Worm (Caenorhabditis elegans) whole organism, mixed stage, embryonic: ENCODE data around the gene trpp-9.

Experiments
- lsy-2 ChIP-seq: fragments of 150-350 bp; optimal IDR thresholded peaks from 2 replicates; lab custom pipeline; 2014; ENCODE audit warnings: missing biosample characterization, missing genetic modification characterization
- pha-4 ChIP-seq: fragments of 150-350 bp; optimal IDR thresholded peaks from 2 replicates; lab custom pipeline; 2018; ENCODE audit warnings: missing biosample characterization, missing genetic modification reagents, missing genetic modification characterization
- snpc-4 ChIP-seq: fragments of 150-350 bp; optimal IDR thresholded peaks from 2 replicates; lab custom pipeline; 2014; ENCODE audit warnings: missing biosample characterization, missing genetic modification characterization
- zip-8 ChIP-seq: fragments of 150-350 bp; optimal IDR thresholded peaks from 2 replicates; lab custom pipeline; 2014; ENCODE audit warnings: missing biosample characterization, missing genetic modification characterization

DNA sequence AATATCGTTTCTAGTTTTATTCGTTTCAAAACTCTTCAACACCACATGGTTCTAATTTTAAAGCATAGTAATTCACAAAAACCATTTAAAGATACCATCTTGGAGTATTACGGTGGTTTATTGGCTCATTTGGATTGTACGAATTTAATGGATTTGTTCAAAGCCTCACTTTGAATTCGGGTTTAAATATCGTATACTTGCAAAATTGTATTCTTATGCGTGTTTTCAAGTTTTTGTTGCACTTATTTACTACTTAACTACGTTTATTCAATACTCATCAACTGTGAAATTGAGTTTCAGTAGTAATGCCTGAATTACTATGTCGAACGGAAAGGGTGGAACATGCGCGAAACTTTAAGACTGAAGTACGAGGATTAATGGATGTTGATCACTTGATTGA, 21.7 kb downstream of the trpp-9 start, which contains the start of gene abts-2:
- no peak for TF ChIP-seq pha-4 (tag; lab: Kevin White, UChicago)
- TF ChIP-seq lsy-2 (tag; lab: Kevin White, UChicago): no peak
- TF ChIP-seq zip-8 (tag; lab: Kevin White, UChicago): no peak
- no peak for TF ChIP-seq snpc-4 (tag; lab: Kevin White, UChicago)
